Fruit fly (Drosophila melanogaster) whole organism, larva: Measurements from ENCODE around the gene CG8132.

Experiments
- noc ChIP-seq: fragments of 200-800 bp; sonication (Bioruptor generic); optimal IDR thresholded peaks from 3 replicates; lab custom pipeline; 2019; ENCODE audit warnings: missing biosample characterization, mild to moderate bottlenecking, missing genetic modification characterization, moderate library complexity

Gene CG8132

DNA sequence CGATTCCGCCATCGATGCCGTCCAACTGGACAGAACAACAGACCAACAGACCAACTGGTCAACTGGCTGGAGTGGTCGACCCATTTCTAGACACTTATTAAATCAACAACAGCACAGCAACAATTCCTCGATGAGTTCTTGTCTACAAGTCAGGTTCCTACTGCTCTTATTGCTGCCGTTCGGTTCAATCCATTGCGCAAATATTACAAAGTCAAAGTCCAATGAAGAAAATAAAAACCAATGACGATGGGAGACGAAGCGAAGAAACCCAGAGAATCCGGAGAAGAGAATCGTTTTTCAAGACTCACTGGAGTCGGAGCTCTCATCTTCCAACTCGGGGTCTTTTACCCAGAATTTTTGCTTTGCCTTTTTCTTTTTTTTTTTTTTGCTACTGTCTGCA is 12.3 kb upstream of the CG8132 start:
- TF ChIP-seq noc (tag; lab: Kevin White, UChicago), result no peak

DNA sequence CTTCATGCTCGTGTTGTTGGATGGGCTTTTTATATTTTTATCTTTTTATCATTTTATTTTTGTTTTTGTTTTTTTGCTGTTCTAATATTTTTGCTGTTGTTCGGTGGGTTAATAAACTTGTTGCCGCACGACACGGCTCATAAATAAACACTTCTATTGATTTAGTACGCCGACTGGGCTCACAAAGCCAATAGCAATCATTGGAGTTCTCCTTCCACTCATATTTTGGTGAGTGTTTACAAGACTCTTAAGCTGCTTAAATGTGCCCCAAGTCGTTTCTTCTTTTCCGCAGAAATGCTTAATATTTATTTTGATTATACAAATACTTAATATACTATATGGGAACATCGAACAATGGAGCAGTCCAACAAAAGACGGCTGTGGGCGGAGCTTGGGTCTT is 11.1 kb upstream of the CG8132 start:
- TF ChIP-seq noc (tag; lab: Kevin White, UChicago), result no peak

DNA sequence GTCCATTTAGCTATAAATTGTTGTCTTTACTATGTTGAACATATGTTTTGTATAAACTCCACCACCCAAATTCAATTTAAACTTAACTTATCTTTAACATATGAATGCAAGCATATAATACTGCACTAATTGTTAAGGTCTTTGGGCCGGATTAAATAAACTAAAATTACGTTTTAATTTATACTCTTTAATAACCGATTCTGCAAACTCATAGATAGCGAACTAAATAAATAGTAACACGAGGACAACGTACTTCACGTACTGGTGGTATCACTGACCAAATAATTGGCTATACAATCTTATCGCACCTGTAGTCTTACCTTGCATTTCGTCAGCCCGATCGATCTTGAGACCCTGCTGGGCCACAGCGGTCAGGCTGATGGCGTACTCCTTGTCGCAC is 8.9 kb upstream of the CG8132 start:
- no peak for TF ChIP-seq noc (tag; lab: Kevin White, UChicago)

DNA sequence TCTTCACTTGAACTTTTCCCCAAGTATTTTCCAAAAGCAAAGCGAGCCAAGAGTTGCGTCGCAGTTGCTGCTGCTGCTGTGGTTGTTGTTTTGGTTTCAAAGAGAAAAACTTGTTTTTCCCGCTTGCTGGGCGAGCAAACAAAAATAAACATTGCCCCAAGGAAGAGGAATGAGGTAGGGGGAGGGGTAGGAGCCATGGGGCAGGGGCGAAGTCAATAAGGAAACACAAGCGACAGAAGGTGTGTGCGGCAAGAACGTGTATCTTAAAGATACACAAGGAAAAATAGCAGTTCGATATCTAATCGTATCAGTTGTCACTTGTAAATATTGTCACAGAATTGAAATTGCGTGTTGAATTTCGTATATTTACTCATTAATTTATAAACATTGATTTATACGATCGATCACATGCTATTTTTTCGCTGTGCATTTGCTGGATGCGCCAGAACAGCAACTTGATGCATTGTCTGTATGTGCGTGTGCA is 7.7 kb upstream of the CG8132 start:
- TF ChIP-seq noc (tag; lab: Kevin White, UChicago), result no peak

DNA sequence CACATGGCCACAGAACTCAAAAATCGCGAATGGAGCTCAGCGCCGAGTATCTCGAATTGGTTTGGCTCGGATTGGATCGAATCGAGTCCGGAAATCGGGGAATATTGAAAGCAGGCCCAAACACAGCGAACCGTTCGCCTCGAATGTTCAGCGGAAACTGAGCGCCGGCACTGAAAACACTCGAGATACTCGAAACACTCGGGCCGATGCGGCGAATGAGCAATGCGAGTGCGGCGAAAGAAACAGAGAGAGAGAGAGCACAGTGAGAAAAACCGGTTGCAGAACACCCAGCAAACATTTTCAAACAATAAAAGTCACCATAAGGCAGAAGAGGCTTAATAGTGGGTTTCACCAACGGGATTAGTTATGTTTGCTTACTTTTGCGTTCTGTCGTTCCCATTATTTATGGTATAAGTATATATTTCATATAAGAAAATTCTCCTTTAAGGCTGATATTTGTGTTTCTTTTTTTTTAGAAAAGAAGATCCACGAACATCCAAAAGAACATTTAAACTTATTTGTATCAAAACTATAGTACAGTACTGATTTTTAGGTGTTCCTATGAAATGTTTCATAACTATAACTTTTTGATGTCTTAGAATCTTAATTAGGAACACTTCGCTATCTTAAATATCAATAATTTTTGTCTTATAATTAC is 6.8 kb upstream of the CG8132 start, which contains the start of gene FER:
Gene FER, minus strand, starts transcription at position 162 of the 658 bp plus-strand sequence.
- TF ChIP-seq noc (tag; lab: Kevin White, UChicago), result peak; percentile 30

DNA sequence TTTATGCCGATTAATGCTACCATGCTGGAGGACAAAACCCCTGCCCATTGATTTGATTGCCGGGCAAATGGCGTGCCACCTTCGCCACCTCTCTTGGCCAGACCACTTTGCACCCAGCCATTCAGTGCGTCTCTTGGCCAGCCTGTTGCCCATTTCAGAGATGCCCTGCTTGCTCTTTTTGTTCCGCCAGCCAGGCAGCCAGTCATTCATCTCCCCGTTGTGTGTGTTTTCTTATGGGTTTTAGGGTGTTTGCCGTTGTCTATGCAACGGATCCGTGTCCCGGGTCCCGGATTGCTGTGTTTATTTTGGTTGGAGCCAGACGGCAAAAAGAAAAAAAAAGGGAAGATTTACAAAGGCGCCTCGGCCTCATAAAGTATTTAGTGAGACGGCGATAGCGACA is 5.3 kb upstream of the CG8132 start:
- TF ChIP-seq noc (tag; lab: Kevin White, UChicago), result no peak

DNA sequence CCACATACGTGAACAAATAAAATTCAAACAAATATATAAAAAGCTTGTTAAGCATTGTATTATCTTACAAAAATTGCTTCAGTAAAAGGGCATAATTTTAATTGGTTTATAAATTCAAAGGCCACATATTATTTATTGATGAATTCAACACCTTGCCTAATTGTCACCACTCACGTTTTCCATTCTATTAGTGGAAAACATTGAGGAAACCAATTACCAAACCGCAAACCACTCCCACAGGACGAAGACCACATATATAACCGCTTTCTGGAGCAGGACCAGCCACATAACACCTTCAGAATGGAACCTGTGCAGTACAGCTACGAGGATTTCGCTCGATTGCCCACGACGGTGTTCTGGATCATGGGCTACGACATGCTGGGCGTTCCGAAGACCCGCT is 3.4 kb upstream of the CG8132 start, which contains the start of gene Or85f:
Gene Or85f, plus strand, starts transcription at position 301 of the 400 bp plus-strand sequence.
- TF ChIP-seq noc (tag; lab: Kevin White, UChicago), result no peak

DNA sequence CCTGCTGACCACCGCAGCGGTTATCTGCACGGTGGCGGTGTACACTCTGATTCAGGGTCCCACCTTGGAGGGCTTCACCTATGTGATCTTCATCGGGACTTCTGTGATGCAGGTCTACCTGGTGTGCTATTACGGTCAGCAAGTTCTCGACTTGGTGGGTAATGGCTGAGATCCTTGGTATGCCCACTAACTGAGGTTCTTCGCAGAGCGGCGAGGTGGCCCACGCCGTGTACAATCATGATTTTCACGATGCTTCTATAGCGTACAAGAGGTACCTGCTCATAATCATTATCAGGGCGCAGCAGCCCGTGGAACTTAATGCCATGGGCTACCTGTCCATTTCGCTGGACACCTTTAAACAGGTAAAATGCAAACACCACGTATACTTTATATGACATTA is 2.2 kb upstream of the CG8132 start:
- TF ChIP-seq noc (tag; lab: Kevin White, UChicago), result no peak

DNA sequence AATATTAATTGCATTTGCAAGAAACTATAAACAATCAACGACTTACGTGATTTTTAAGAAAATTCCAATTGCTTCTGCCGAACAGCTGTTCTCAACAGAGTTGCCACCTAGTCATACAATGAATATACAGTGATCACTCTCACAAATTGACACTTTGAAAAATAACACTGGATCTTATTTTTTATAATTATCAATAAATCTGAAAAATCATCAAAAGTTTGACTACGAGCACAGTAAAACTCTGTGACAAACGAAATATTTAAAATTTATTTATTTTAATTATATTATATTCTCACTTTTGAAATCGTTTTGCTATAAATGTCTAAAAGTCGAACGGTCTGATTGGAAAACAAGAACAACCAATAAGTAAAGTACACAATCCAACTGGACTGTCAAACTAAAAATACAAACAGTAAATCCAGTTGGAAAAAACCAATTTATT is 1.3 kb upstream of the CG8132 start, which contains the start of gene CG34117:
Gene CG34117, minus strand, starts transcription at position 103 of the 442 bp plus-strand sequence.
- TF ChIP-seq noc (tag; lab: Kevin White, UChicago), result peak; percentile 85

DNA sequence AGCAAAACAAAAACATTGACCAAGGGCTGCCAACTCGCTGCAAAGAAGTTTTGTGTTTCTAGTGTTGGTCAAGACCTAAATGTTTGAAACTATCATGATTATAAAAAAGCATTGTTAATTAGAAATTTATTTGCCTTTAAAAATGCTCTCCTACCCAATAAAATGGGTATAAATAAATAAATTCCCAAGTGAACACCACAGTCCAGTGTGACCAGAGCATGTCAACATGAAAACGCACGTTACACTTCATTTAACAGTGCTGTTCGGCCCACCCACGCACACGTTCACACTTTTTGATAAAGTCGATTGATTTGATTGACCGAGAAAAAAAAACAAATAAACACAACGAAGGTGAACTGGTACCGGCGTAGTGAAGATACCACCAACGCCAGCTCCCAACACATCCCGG is 2.8 kb downstream of the CG8132 start, which contains the start of the genes CG9356, BBIP1 and CG8135:
Gene CG9356, minus strand, starts transcription at position 166 of the 409 bp plus-strand sequence.
Gene BBIP1, plus strand, starts transcription at position 282 of the 409 bp plus-strand sequence.
Gene CG8135, plus strand, starts transcription at position 282 of the 409 bp plus-strand sequence.
- TF ChIP-seq noc (tag; lab: Kevin White, UChicago), result peak; percentile 65

DNA sequence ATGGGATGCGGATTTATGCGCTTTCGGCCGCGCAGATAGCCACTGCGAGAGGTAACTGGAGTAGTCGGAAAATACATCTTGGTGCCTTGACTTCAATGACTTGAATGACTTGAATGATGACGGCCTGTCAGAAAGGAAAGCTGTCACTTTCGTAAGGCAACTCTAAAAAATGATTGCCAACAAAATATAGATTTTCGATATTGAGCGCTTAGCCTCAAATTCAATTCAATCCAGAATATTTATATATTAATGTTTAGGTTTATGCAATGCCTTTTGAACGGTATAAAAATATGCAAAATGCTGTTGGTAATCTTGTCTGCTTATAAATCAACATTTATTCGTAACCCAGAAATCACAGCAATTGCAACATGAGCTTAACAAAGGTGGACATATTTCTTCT is 6.8 kb downstream of the CG8132 start, which contains the start of gene CG44261:
Gene CG44261, minus strand, starts transcription at position 101 of the 400 bp plus-strand sequence.
- no peak for TF ChIP-seq noc (tag; lab: Kevin White, UChicago)

DNA sequence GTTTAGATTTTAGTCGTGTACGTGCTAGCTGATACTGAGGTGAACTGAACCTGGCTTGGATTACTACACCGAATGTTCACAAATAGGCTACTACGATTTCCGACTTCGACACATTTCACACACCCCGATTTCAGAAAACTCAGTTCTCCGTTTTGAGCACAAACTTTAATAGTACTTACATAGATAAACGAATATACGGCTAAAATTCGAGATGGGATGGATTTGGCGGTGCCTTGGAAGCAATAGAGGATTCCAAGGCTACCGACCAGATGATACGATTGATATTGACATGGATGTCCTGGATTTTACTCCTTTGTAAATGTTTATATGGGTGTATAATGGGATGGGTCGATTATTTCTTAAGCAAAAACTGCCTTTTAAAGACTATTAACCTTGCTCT is 8.9 kb downstream of the CG8132 start, which contains the start of gene betaTub85D:
Gene betaTub85D, minus strand, starts transcription at position 101 of the 400 bp plus-strand sequence.
- no peak for TF ChIP-seq noc (tag; lab: Kevin White, UChicago)

DNA sequence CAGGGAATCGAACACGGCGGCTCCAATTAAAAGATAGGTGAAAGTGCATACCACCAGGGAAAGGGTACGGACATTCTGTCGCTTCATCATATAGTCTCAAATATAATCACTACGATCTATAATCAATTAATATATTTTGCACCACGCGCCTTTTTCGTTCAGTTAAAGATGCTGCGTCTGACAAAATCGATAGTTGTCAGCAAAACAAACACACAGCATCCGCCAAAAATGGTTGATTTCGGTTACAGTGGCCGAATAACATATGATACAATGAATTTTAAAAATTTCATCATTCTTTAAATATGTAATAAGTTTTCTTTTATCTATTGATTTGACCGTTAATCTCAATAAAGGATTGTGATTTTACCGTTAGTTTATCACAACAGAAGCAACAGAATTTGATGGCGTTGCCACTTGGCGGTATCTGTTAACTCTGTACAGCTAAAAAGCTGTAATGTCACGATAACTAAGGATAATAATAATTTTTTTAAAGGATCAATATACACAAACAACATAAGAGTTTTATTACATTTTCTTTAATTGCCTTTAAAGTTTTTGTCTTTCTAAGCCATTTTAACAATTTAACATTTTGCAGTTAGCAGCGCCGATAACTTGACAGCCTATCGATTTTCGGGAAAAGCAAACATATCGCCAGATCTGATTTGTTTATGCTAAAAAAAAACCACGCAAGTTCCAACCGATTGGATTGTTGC is 10.8 kb downstream of the CG8132 start, which contains the start of the genes Task7 and alpha-Man-IIa:
Gene Task7, minus strand, starts transcription at position 366 of the 713 bp plus-strand sequence.
Gene alpha-Man-IIa, plus strand, starts transcription at position 621 of the 713 bp plus-strand sequence.
- TF ChIP-seq noc (tag; lab: Kevin White, UChicago), result no peak

DNA sequence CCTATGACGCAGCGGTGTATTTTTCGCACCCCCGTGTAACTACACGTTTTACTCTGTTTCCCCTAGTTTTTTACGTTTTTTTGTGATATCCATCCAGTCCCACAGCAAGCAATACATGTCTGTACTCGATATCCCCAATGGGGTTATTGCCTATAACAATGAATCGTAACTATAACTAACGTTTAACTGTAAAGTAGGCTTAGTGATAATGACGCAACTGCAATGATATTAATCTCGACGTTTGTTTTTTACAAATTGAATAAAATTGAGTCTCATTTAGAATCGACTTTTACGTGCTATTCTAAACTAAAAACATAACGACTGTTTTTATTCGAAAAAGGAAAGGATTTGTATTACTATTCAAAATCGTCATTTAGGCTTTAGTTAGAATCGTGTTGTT is 15.7 kb downstream of the CG8132 start:
- TF ChIP-seq noc (tag; lab: Kevin White, UChicago), result no peak

DNA sequence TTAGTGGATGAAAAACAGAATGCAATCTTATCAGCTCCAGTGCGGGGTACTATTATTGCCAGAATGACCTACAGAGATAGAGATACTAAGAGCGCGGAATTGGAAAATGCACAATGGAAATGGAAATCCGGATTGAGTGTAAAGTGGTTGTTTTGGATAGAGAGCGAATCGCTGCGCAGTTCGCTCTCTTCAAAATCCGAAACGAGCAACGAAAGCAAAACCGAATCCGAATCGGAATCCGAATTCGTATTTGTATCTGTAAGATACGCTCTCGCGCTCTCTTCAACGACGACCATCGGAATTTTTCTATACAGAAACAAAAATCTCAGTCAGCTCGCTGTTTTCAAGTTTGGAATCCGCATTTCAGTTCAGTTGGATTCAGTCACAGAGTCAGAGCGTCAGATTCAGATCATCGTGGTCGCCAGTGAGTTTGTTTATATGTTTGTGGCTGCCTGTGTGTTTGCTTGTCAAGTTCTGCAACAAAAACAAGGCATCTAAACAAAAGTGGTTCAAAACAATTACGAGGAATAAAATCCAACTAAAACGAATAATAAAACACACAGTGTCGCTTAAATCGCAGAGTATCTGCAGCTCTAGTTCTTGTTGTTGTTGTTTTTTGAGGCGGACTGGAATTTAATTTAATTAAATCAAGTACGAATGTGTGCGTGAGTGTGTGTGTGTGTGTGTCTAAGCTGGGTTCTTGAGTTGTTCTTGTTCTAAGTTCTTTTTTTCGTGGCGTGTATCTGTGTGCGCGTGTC is 16.5 kb downstream of the CG8132 start, which contains the start of gene ps:
Gene ps, plus strand, starts transcription at position 364 of the 758 bp plus-strand sequence.
- TF ChIP-seq noc (tag; lab: Kevin White, UChicago), result peak; percentile 61
